Worm (Caenorhabditis elegans) whole organism, L4/young adult: ENCODE results near the gene EGAP2.1.

Experiments
- W03F9.2 ChIP-seq: fragments of 150-350 bp; optimal IDR thresholded peaks from 2 replicates; lab custom pipeline; 2014; ENCODE audit warnings: missing biosample characterization, missing genetic modification characterization
- dao-5 ChIP-seq: sonication (generic microtip); optimal IDR thresholded peaks from 2 replicates; lab custom pipeline; 2016; ENCODE audit warnings: missing genotype, missing genetic modification characterization, moderate library complexity, missing compliant biosample characterization
- him-1 ChIP-seq: sonication (generic microtip); optimal IDR thresholded peaks from 2 replicates; lab custom pipeline; 2016; ENCODE audit warnings: missing genotype, missing genetic modification reagents, missing genetic modification characterization, missing compliant biosample characterization

EGAP2.1 gene

ce11 chrII:5231111-5231510 is at the start of gene EGAP2.1:
EGAP2.1 (plus strand) TSS chrII:5231411.
- no peak for TF ChIP-seq him-1 (tag; lab: Kevin White, UChicago)
- no peak for TF ChIP-seq dao-5 (tag; lab: Kevin White, UChicago)
- TF ChIP-seq W03F9.2 (tag; lab: Kevin White, UChicago), result no peak

DNA sequence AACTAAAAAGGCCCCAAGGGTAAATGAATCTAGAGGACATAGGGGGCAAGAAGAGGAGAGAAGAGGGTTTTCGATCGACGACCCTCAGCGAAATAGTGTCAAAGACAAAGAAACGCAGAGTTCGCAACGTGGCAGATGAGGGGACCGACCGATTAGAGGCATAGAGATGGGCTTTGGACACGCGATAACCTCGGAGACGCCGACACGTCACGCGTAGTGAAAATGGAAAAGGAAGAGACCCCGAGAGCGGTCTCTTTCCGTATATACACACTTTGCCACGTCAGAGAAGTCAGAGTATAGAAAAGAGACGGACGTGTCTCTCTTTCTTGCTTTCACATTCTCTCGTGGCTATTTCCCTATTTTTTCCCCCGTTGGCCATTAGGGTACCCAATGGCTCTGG is 49.7 kb upstream of the EGAP2.1 start:
- TF ChIP-seq dao-5 (tag; lab: Kevin White, UChicago) (no peak), him-1 (tag; lab: Kevin White, UChicago) (peak; percentile 44), W03F9.2 (tag; lab: Kevin White, UChicago) (no peak)

DNA sequence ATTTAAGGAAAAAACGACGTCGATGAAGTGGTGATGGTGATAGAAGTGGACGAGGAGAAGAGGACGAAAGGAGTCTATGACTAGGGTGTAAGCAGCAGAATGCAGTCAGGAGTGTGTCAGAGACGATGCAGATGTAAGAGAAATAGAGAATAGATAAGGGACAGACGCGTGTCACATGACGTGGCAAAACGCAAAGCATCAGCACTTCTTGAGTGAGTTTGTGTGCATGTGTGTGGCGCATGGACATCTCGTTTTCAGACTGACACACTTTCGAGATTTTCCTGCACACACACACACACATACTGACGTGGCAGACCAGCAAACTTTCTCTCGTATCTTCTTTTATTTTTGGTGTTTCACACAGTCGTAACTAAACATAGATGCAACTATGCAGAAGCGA is 48.8 kb upstream of the EGAP2.1 start:
- TF ChIP-seq W03F9.2 (tag; lab: Kevin White, UChicago) (peak; percentile 22), dao-5 (tag; lab: Kevin White, UChicago) (peak; percentile 10), him-1 (tag; lab: Kevin White, UChicago) (no peak)

ce11 chrII:5183207-5183606 is 48.0 kb upstream of the EGAP2.1 start:
- TF ChIP-seq dao-5 (tag; lab: Kevin White, UChicago), result no peak
- no peak for TF ChIP-seq him-1 (tag; lab: Kevin White, UChicago)
- no peak for TF ChIP-seq W03F9.2 (tag; lab: Kevin White, UChicago)

DNA sequence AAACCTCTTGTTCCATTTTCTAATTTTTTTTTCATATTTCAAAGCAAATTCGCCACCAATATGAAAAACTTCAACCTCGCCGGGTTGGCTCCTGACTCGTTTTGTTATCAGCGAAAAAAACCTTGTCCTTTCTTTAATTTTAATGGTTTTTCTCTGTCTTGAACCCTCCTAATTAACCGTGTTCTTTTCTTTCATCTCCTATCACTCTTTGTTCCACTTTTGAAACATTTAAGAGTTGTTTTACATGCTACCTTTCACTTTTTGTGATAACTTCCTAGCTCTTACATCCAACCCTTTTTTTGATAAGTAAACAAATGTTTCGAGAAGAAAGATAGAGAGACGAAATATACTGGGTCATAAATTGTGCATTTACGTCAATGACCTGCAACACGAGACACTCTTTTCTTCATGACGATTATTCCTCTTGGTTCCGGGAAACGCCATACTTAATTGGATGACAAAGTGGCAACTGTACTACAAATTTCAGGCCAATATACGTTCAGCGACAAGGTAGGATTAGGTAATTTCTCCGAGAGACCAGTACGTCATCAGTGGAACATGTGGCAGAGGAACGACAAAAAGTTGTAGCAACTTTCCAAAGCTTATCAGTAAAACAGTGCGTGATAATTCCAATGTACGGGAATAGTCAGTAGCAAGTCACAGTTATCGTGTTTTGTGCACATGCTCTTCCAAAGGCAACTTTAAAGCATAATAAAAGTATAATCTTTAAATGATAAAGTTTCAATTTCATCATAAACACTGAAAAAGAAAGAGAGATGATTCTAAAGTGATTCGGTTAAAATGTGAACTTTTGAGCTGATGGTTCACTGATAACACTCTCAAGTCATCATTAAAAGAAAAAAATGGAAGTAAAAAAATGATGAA is 46.3 kb upstream of the EGAP2.1 start:
- TF ChIP-seq him-1 (tag; lab: Kevin White, UChicago), result no peak
- no peak for TF ChIP-seq dao-5 (tag; lab: Kevin White, UChicago)
- TF ChIP-seq W03F9.2 (tag; lab: Kevin White, UChicago), result no peak

ce11 chrII:5185955-5186539 is 45.2 kb upstream of the EGAP2.1 start:
- TF ChIP-seq W03F9.2 (tag; lab: Kevin White, UChicago), result no peak

DNA sequence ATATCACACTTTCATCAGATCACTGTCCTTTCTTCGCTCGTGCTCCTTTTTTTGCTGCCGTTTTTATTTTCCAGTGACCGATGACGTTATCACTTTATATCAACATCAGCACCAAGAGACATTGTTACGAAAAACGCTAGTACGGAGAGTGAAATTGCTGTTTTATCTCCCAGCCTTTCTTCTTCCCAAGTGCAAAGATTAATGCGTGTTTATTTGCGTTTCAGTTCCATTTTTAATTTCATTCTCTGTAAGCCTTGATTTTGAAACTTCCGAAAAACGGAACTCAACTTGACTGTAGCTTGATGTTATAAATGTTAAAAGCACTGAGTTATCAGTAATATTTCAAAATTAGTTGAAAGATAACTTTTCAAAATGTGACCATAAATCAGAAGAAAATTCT is 44.3 kb upstream of the EGAP2.1 start:
- TF ChIP-seq him-1 (tag; lab: Kevin White, UChicago) (no peak), W03F9.2 (tag; lab: Kevin White, UChicago) (no peak), dao-5 (tag; lab: Kevin White, UChicago) (no peak)

DNA sequence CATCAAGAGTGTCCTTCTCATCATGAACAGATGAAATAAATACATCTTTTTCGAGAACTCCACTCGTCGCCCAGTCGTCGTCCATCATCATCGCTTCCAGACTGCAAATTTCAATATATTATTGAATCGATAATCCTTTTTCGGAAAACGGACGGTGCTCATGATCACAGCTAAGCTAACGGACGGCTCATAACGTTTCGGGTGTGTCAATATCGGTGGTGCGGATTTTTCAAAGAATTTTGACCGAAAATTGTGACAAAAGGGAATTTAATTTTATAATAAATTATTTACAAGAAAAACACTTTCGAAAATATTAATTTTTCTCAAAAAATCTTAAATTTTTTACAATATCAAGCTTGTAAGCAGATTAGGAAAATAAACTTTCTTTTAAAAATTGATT is 43.7 kb upstream of the EGAP2.1 start, which contains the start of gene crh-2:
crh-2 (minus strand) TSS at position 101 of the 400 bp plus-strand sequence.
- TF ChIP-seq W03F9.2 (tag; lab: Kevin White, UChicago) (no peak), him-1 (tag; lab: Kevin White, UChicago) (no peak), dao-5 (tag; lab: Kevin White, UChicago) (no peak)

DNA sequence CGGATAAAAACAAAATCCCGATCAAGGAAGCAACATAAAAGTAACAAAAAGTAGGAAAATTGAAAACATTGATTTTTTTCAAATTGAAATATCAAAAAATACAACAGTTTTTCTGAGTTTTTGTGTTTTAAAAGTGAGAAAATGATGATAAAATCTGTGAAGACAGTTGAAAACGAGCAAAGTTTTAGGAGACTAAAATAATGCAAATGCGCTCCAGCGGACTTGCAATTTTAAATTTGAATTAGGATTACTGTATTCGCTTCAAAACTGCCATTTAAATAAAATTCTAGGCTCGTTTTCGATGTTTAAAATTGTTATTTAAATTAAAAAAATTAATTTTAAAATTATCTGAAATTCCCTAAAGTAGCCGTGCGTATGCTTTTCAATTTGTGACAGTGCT is 43.3 kb upstream of the EGAP2.1 start:
- TF ChIP-seq W03F9.2 (tag; lab: Kevin White, UChicago) (no peak), him-1 (tag; lab: Kevin White, UChicago) (no peak), dao-5 (tag; lab: Kevin White, UChicago) (no peak)

ce11 chrII:5191766-5192165 is 39.4 kb upstream of the EGAP2.1 start:
- TF ChIP-seq W03F9.2 (tag; lab: Kevin White, UChicago) (no peak), him-1 (tag; lab: Kevin White, UChicago) (no peak), dao-5 (tag; lab: Kevin White, UChicago) (no peak)

DNA sequence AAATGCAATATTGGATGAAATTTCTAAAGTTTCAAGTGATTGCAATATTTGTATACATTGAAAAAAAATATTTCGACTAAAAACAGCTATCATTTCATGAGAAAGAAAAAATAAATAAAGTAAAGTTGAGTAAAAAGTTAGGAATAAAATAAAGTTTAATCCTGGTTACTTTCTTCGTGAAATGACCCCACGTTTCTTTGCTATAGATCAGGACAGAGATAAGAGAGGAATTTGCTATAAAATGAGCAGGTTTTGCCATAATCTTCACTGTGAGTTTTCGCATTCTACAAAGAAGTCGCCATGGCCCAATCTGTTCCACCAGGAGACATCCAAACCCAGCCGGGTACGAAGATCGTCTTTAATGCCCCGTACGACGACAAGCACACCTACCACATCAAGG is 37.1 kb upstream of the EGAP2.1 start, which contains the start of gene msp-49:
msp-49 (plus strand) TSS at position 301 of the 400 bp plus-strand sequence.
- TF ChIP-seq him-1 (tag; lab: Kevin White, UChicago) (no peak), W03F9.2 (tag; lab: Kevin White, UChicago) (no peak), dao-5 (tag; lab: Kevin White, UChicago) (no peak)

DNA sequence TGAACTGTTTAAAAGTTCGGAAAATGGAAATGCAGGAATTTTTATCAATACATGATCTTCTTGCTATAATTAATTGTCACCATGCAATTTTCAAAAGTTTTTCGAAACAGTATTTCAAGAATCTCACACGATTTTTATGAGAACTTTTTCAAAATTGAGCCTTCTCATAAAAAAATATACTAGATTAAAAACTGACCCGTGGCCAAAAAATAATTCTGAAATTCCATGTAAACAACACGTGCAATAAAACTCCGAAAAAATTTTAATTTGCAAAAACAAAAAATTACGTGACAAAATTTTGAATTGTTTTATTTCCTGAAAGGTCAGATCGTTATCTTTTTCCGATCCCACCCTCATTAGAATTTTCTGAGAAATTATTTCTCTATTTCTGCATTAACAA is 35.7 kb upstream of the EGAP2.1 start, which contains the start of gene C34F11.5:
C34F11.5 (plus strand) TSS at position 301 of the 400 bp plus-strand sequence.
- TF ChIP-seq dao-5 (tag; lab: Kevin White, UChicago), result no peak
- TF ChIP-seq W03F9.2 (tag; lab: Kevin White, UChicago), result no peak
- no peak for TF ChIP-seq him-1 (tag; lab: Kevin White, UChicago)

- TF ChIP-seq dao-5 (tag; lab: Kevin White, UChicago), result no peak
- TF ChIP-seq him-1 (tag; lab: Kevin White, UChicago), result no peak
- no peak for TF ChIP-seq W03F9.2 (tag; lab: Kevin White, UChicago)
Measured at ce11 chrII:5199497-5199896, 31.7 kb upstream of the EGAP2.1 start, which contains the start of gene msp-50. msp-50 (plus strand) TSS chrII:5199797.
